Worm (Caenorhabditis elegans) whole organism, early embryonic: ENCODE results near the gene B0280.9.

Experiments used
- B0310.2 ChIP-seq: sonication (generic microtip); optimal IDR thresholded peaks from 2 replicates; lab custom pipeline; 2016; ENCODE audit warnings: mild to moderate bottlenecking, missing genetic modification characterization, missing compliant biosample characterization
- ceh-13 ChIP-seq: fragments of 200-800 bp; sonication (Bioruptor generic); optimal IDR thresholded peaks from 2 replicates; lab custom pipeline; 2018; ENCODE audit warnings: mild to moderate bottlenecking, missing genetic modification characterization, missing compliant biosample characterization
- ets-7 ChIP-seq: sonication (generic microtip); optimal IDR thresholded peaks from 2 replicates; lab custom pipeline; 2016; ENCODE audit warnings: missing genotype, missing genetic modification characterization, missing compliant biosample characterization
- flt-1 ChIP-seq: fragments of 200-800 bp; sonication (Bioruptor generic); IDR thresholded peaks from 2 replicates; pipeline ENCODE4 v1.3.6; 2022; ENCODE audit warnings: missing genetic modification characterization, missing compliant biosample characterization
- hnd-1 ChIP-seq: sonication (generic microtip); optimal IDR thresholded peaks from 2 replicates; lab custom pipeline; 2016; ENCODE audit warnings: missing genetic modification characterization, missing compliant biosample characterization
- pes-1 ChIP-seq: fragments of 200-800 bp; sonication (Bioruptor generic); IDR thresholded peaks from 2 replicates; pipeline ENCODE4 v1.3.6; 2022; ENCODE audit warnings: missing genetic modification reagents, missing genetic modification characterization, missing compliant biosample characterization
- sea-1 ChIP-seq: fragments of 200-800 bp; sonication (Bioruptor generic); conservative IDR thresholded peaks from 2 replicates; pipeline ENCODE4 v1.3.6; 2022; ENCODE audit warnings: missing genetic modification characterization, missing compliant biosample characterization
- tbx-37 ChIP-seq: fragments of 200-800 bp; sonication (Bioruptor generic); conservative IDR thresholded peaks from 2 replicates; pipeline ENCODE4 v1.3.6; 2022; ENCODE audit warnings: missing genetic modification reagents, missing genetic modification characterization, missing compliant biosample characterization

- TF ChIP-seq sea-1 (GFP tag; lab: Robert Waterston, UW) (no peak), flt-1 (GFP tag; lab: Robert Waterston, UW) (no peak), ceh-13 (GFP tag; lab: Kevin White, UChicago) (no peak), ets-7 (tag; lab: Kevin White, UChicago) (no peak), pes-1 (GFP tag; lab: Robert Waterston, UW) (no peak), B0310.2 (no peak), hnd-1 (tag; lab: Kevin White, UChicago) (no peak), tbx-37 (GFP tag; lab: Robert Waterston, UW) (no peak)
Observed at ce11 chrIII:7133559-7133958, 10.9 kb upstream of the B0280.9 start, which contains the start of the genes pot-1 and ggtb-1.
